Fruit fly (Drosophila melanogaster) whole organism, embryonic: ENCODE results near the gene trk.

Experiments used
- C15 ChIP-seq: fragments of 200-800 bp; sonication (Bioruptor generic); IDR thresholded peaks from 3 replicates; pipeline ENCODE4 v1.3.6; 2022; ENCODE audit warnings: missing biosample characterization, missing genetic modification characterization
- CG10267 ChIP-seq: fragments of 200-800 bp; sonication (Bioruptor generic); optimal IDR thresholded peaks from 2 replicates; lab custom pipeline; 2018; ENCODE audit warnings: missing biosample characterization, mild to moderate bottlenecking, missing genetic modification characterization, moderate library complexity
- CG10565 ChIP-seq: fragments of 200-800 bp; sonication (Bioruptor generic); optimal IDR thresholded peaks from 3 replicates; lab custom pipeline; 2016; ENCODE audit warnings: missing biosample characterization, mild to moderate bottlenecking, missing genetic modification characterization
- CG10654 ChIP-seq: fragments of 200-800 bp; sonication (Bioruptor generic); optimal IDR thresholded peaks from 2 replicates; lab custom pipeline; 2016; ENCODE audit warnings: missing biosample characterization, missing genetic modification characterization
- CG11504 ChIP-seq: fragments of 200-800 bp; sonication (Bioruptor generic); optimal IDR thresholded peaks from 3 replicates; lab custom pipeline; 2019; ENCODE audit warnings: missing biosample characterization, mild to moderate bottlenecking, missing genetic modification characterization, moderate library complexity
- CG11695 ChIP-seq: fragments of 200-800 bp; sonication (Bioruptor generic); IDR thresholded peaks from 3 replicates; pipeline ENCODE4 v1.3.6; 2022; ENCODE audit warnings: missing biosample characterization, missing genetic modification characterization
- CG11696 ChIP-seq: fragments of 200-800 bp; sonication (Bioruptor generic); IDR thresholded peaks from 2 replicates; pipeline ENCODE4 v1.3.6; 2022; ENCODE audit warnings: missing biosample characterization, missing genetic modification characterization
- CG11723 ChIP-seq: fragments of 200-800 bp; sonication (Bioruptor generic); optimal IDR thresholded peaks from 2 replicates; lab custom pipeline; 2017; ENCODE audit warnings: missing biosample characterization, mild to moderate bottlenecking, missing genetic modification characterization
- CG12104 ChIP-seq: fragments of 200-800 bp; sonication (Bioruptor generic); optimal IDR thresholded peaks from 3 replicates; lab custom pipeline; 2016; ENCODE audit warnings: missing biosample characterization, missing genetic modification characterization
- CG15479 ChIP-seq: fragments of 200-800 bp; sonication (Bioruptor generic); optimal IDR thresholded peaks from 3 replicates; lab custom pipeline; 2019; ENCODE audit warnings: missing biosample characterization, mild to moderate bottlenecking, missing genetic modification characterization, moderate library complexity
- CG1603 ChIP-seq: fragments of 200-800 bp; sonication (Bioruptor generic); optimal IDR thresholded peaks from 2 replicates; lab custom pipeline; 2019; ENCODE audit warnings: missing biosample characterization, mild to moderate bottlenecking, missing genetic modification characterization, moderate library complexity
- CG17361 ChIP-seq: fragments of 200-800 bp; sonication (Bioruptor generic); IDR thresholded peaks from 3 replicates; pipeline ENCODE4 v1.3.6; 2022; ENCODE audit warnings: missing biosample characterization, missing genetic modification characterization
- CG17612 ChIP-seq: fragments of 200-800 bp; sonication (Bioruptor generic); IDR thresholded peaks from 2 replicates; pipeline ENCODE4 v1.3.6; 2022; ENCODE audit warnings: missing biosample characterization, missing genetic modification characterization
- CG18011 ChIP-seq: fragments of 200-800 bp; sonication (Bioruptor generic); optimal IDR thresholded peaks from 2 replicates; lab custom pipeline; 2017; ENCODE audit warnings: missing biosample characterization, missing genetic modification characterization, mild to moderate bottlenecking, moderate library complexity, missing genotype
- CG2120 ChIP-seq: fragments of 200-800 bp; sonication (Bioruptor generic); optimal IDR thresholded peaks from 3 replicates; lab custom pipeline; 2016; ENCODE audit warnings: missing biosample characterization, missing genetic modification characterization
- CG30403 ChIP-seq: fragments of 200-800 bp; sonication (Bioruptor generic); optimal IDR thresholded peaks from 3 replicates; lab custom pipeline; 2016; ENCODE audit warnings: missing biosample characterization, missing genetic modification characterization
- CG31388 ChIP-seq: fragments of 200-800 bp; sonication (Bioruptor generic); optimal IDR thresholded peaks from 2 replicates; lab custom pipeline; 2016; ENCODE audit warnings: missing biosample characterization, missing genetic modification characterization
- CG31441 ChIP-seq: fragments of 200-800 bp; sonication (Bioruptor generic); IDR thresholded peaks from 2 replicates; pipeline ENCODE4 v1.3.6; 2022; ENCODE audit warnings: missing biosample characterization, missing genetic modification characterization
- CG4360 ChIP-seq: fragments of 200-800 bp; sonication (Bioruptor generic); IDR thresholded peaks from 2 replicates; pipeline ENCODE4 v1.3.6; 2022; ENCODE audit warnings: missing biosample characterization, missing genetic modification characterization
- CG4707 ChIP-seq: fragments of 200-800 bp; sonication (Bioruptor generic); optimal IDR thresholded peaks from 2 replicates; lab custom pipeline; 2018; ENCODE audit warnings: missing biosample characterization, mild to moderate bottlenecking, missing genetic modification characterization, moderate library complexity
- CG7928 ChIP-seq: fragments of 200-800 bp; sonication (Bioruptor generic); optimal IDR thresholded peaks from 2 replicates; lab custom pipeline; 2017; ENCODE audit warnings: missing biosample characterization, mild to moderate bottlenecking, missing genetic modification characterization
- CG8765 ChIP-seq: fragments of 200-800 bp; sonication (Bioruptor generic); IDR thresholded peaks from 2 replicates; pipeline ENCODE4 v1.3.6; 2022; ENCODE audit warnings: missing biosample characterization, missing genetic modification characterization
- Camta ChIP-seq: fragments of 200-800 bp; sonication (Bioruptor generic); optimal IDR thresholded peaks from 2 replicates; lab custom pipeline; 2016; ENCODE audit warnings: missing biosample characterization, missing genetic modification characterization
- Chrac-16 ChIP-seq: fragments of 200-800 bp; sonication (Bioruptor generic); optimal IDR thresholded peaks from 3 replicates; lab custom pipeline; 2016; ENCODE audit warnings: missing biosample characterization, missing genetic modification characterization
- HHEX ChIP-seq: fragments of 200-800 bp; sonication (Bioruptor generic); optimal IDR thresholded peaks from 3 replicates; lab custom pipeline; 2017; ENCODE audit warnings: missing biosample characterization, mild to moderate bottlenecking, missing genetic modification characterization, missing genetic modification reagents
- HLH4C ChIP-seq: fragments of 200-800 bp; sonication (Bioruptor generic); IDR thresholded peaks from 3 replicates; pipeline ENCODE4 v1.3.6; 2022; ENCODE audit warnings: missing biosample characterization, missing genetic modification characterization; ENCODE audit not compliant: partially characterized antibody
- HLHmδ ChIP-seq: fragments of 200-800 bp; sonication (Bioruptor generic); optimal IDR thresholded peaks from 2 replicates; lab custom pipeline; 2018; ENCODE audit warnings: missing biosample characterization, mild to moderate bottlenecking, missing genetic modification characterization, moderate library complexity
- NC2β ChIP-seq: fragments of 200-800 bp; sonication (Bioruptor generic); optimal IDR thresholded peaks from 2 replicates; lab custom pipeline; 2016; ENCODE audit warnings: missing biosample characterization, missing genetic modification characterization
- Nf-YC ChIP-seq: fragments of 200-800 bp; optimal IDR thresholded peaks from 3 replicates; lab custom pipeline; 2019; ENCODE audit warnings: missing biosample characterization, mild to moderate bottlenecking, missing genetic modification characterization, moderate library complexity
- Poxn ChIP-seq: fragments of 200-800 bp; sonication (Bioruptor generic); IDR thresholded peaks from 2 replicates; pipeline ENCODE4 v1.3.6; 2022; ENCODE audit warnings: missing biosample characterization, missing genetic modification characterization
- Stat92E ChIP-seq, 3 experiments: fragments of >200 bp in 2 of 3; fragments of 200-800 bp in 1 of 3; sonication (Bioruptor generic) in 1 of 3; optimal IDR thresholded peaks; 2 replicates each; lab custom pipeline; 2017 to 2019; ENCODE audit warnings: missing biosample characterization in 3 of 3, missing genetic modification characterization in 3 of 3, mild to moderate bottlenecking in 1 of 3, moderate library complexity in 1 of 3
- Tbp ChIP-seq: fragments of >200 bp; optimal IDR thresholded peaks from 2 replicates; lab custom pipeline; 2018; ENCODE audit warnings: missing biosample characterization, missing genetic modification characterization
- Xbp1 ChIP-seq: fragments of 200-800 bp; sonication (Bioruptor generic); optimal IDR thresholded peaks from 3 replicates; lab custom pipeline; 2016; ENCODE audit warnings: missing biosample characterization, mild to moderate bottlenecking, missing genetic modification characterization
- amos ChIP-seq: fragments of 200-800 bp; sonication (Bioruptor generic); IDR thresholded peaks from 2 replicates; pipeline ENCODE4 v1.3.6; 2022; ENCODE audit warnings: missing biosample characterization, missing genetic modification characterization; ENCODE audit not compliant: partially characterized antibody
- bsh ChIP-seq, 2 experiments: fragments of 200-800 bp; sonication (Bioruptor generic); optimal IDR thresholded peaks; 2 replicates each; lab custom pipeline; 2017 to 2018; ENCODE audit warnings: mild to moderate bottlenecking in 2 of 2, missing biosample characterization in 2 of 2, missing genetic modification characterization in 2 of 2, moderate library complexity in 1 of 2
- chif ChIP-seq, 2 experiments: fragments of 200-800 bp; sonication (Bioruptor generic); optimal IDR thresholded peaks; 3 replicates each; lab custom pipeline; 2016; ENCODE audit warnings: missing biosample characterization in 2 of 2, missing genetic modification characterization in 2 of 2
- chinmo ChIP-seq: fragments of 200-800 bp; sonication (Bioruptor generic); IDR thresholded peaks from 4 replicates; pipeline ENCODE4 v1.3.6; 2022; ENCODE audit warnings: missing biosample characterization, missing genetic modification characterization; ENCODE audit not compliant: partially characterized antibody
- da ChIP-seq: fragments of 200-800 bp; sonication (Bioruptor generic); optimal IDR thresholded peaks from 2 replicates; lab custom pipeline; 2016; ENCODE audit warnings: missing biosample characterization, missing genetic modification characterization
- fd3F ChIP-seq: fragments of 200-800 bp; sonication (Bioruptor generic); optimal IDR thresholded peaks from 2 replicates; lab custom pipeline; 2018; ENCODE audit warnings: missing biosample characterization, mild to moderate bottlenecking, missing genetic modification characterization, moderate library complexity
- fd64A ChIP-seq: fragments of 200-800 bp; sonication (Bioruptor generic); optimal IDR thresholded peaks from 3 replicates; lab custom pipeline; 2018; ENCODE audit warnings: missing biosample characterization, mild to moderate bottlenecking, missing genetic modification characterization
- gcm ChIP-seq: fragments of 200-800 bp; sonication (Bioruptor generic); optimal IDR thresholded peaks from 2 replicates; lab custom pipeline; 2019; ENCODE audit warnings: missing biosample characterization, mild to moderate bottlenecking, missing genetic modification characterization, moderate library complexity
- gsb-n ChIP-seq: fragments of 200-800 bp; sonication (Bioruptor generic); optimal IDR thresholded peaks from 3 replicates; lab custom pipeline; 2018; ENCODE audit warnings: missing biosample characterization, mild to moderate bottlenecking, missing genetic modification characterization
- kay ChIP-seq: fragments of 200-800 bp; sonication (Bioruptor generic); optimal IDR thresholded peaks from 2 replicates; lab custom pipeline; 2016; ENCODE audit warnings: missing biosample characterization, missing genetic modification characterization
- ranshi ChIP-seq: fragments of 200-800 bp; sonication (Bioruptor generic); IDR thresholded peaks from 2 replicates; pipeline ENCODE4 v1.3.6; 2022; ENCODE audit warnings: missing biosample characterization, missing genetic modification characterization
- shn ChIP-seq: fragments of 200-800 bp; sonication (Bioruptor generic); optimal IDR thresholded peaks from 3 replicates; lab custom pipeline; 2016; ENCODE audit warnings: missing biosample characterization, missing genetic modification characterization
- sisA ChIP-seq: fragments of 200-800 bp; sonication (Bioruptor generic); IDR thresholded peaks from 2 replicates; pipeline ENCODE4 v1.3.6; 2022; ENCODE audit warnings: missing biosample characterization, missing genetic modification characterization
- ssp ChIP-seq: fragments of 200-800 bp; sonication (Bioruptor generic); IDR thresholded peaks from 2 replicates; pipeline ENCODE4 v1.3.6; 2022; ENCODE audit warnings: missing biosample characterization, missing genetic modification characterization
- tio ChIP-seq: fragments of 200-800 bp; sonication (Bioruptor generic); optimal IDR thresholded peaks from 2 replicates; lab custom pipeline; 2017; ENCODE audit warnings: missing biosample characterization, missing genetic modification characterization, inconsistent platforms
- tna ChIP-seq: fragments of 200-800 bp; sonication (Bioruptor generic); IDR thresholded peaks from 2 replicates; pipeline ENCODE4 v1.3.6; 2022; ENCODE audit warnings: missing biosample characterization, missing genetic modification characterization; ENCODE audit not compliant: partially characterized antibody
- yki ChIP-seq: fragments of >200 bp; optimal IDR thresholded peaks from 3 replicates; lab custom pipeline; 2018
- zen ChIP-seq: fragments of 200-800 bp; sonication (Bioruptor generic); optimal IDR thresholded peaks from 3 replicates; lab custom pipeline; 2018; ENCODE audit warnings: missing biosample characterization, mild to moderate bottlenecking, missing genetic modification characterization, moderate library complexity

The trk gene

DNA sequence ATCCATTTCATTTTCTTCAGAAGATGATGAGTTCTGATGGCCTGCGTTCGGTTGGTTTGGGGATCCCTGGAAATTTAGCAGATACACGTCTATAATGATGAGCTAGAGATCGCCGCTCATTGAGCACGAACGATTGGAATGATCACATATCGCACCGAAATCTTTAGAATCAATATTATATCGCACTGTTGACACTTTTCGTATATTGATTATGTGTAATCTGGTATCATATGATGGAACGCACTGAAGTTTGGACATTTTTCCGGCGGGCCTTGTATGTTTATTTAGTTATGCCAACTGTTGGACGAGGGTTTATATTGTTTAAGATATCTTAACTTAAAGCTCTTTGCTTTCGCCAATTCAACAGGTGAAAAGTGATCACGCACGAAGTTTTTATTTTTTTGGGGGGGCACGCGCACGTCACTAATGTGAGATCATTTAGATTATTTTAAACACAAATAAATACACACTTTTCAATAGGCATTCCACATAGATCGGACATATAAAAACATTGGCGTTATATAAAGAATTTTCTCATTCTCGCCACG is 49.0 kb upstream of the trk start (continued):
- TF ChIP-seq HHEX (GFP tag; lab: Kevin White, UChicago): no peak
- no peak for TF ChIP-seq Camta (GFP tag; lab: Kevin White, UChicago)
- no peak for TF ChIP-seq NC2β (GFP tag; lab: Kevin White, UChicago)
- no peak for TF ChIP-seq CG17612 (GFP tag; lab: Robert Waterston, UW)
- no peak for TF ChIP-seq Chrac-16 (GFP tag; lab: Kevin White, UChicago)
- TF ChIP-seq CG4360 (GFP tag; lab: Robert Waterston, UW): no peak
- no peak for TF ChIP-seq gcm (GFP tag; lab: Kevin White, UChicago)
- TF ChIP-seq CG1603: peak; percentile 2
- TF ChIP-seq CG11695 (GFP tag; lab: Robert Waterston, UW): 0 out of 3 replicates have a peak, but pooled peaks have one; percentile 15
- TF ChIP-seq CG11696 (GFP tag; lab: Robert Waterston, UW): no peak
- no peak for TF ChIP-seq chif (GFP tag; optimal IDR thresholded peaks at IDR 0.05; lab: Kevin White, UChicago)
- no peak for TF ChIP-seq ranshi
- TF ChIP-seq zen: no peak
- TF ChIP-seq sisA: no peak
- TF ChIP-seq HLHmδ (GFP tag; lab: Kevin White, UChicago): no peak
- peak; percentile 50 for TF ChIP-seq CG7928 (GFP tag; lab: Kevin White, UChicago)
- no peak for TF ChIP-seq CG30403 (GFP tag; lab: Kevin White, UChicago)
- TF ChIP-seq gsb-n: no peak
- TF ChIP-seq da (GFP tag; lab: Kevin White, UChicago): no peak
- peak; percentile 2 for TF ChIP-seq Nf-YC (tag; lab: Kevin White, UChicago)
- TF ChIP-seq CG10654 (GFP tag; lab: Kevin White, UChicago): no peak
- peak; percentile 8 for TF ChIP-seq CG18011 (GFP tag; lab: Kevin White, UChicago)
- TF ChIP-seq yki (lab: Kevin White, UChicago): no peak
- TF ChIP-seq tna (GFP tag; lab: Robert Waterston, UW): peak; percentile 57
- no peak for TF ChIP-seq Xbp1 (GFP tag; lab: Kevin White, UChicago)
- peak; percentile 63; the same call in 2 of the 3 replicates for TF ChIP-seq HLH4C (GFP tag; lab: Robert Waterston, UW)
- TF ChIP-seq kay: no peak
- TF ChIP-seq Poxn (GFP tag; lab: Robert Waterston, UW): no peak
- peak; percentile 60; the same call in 1 of the 2 replicates for TF ChIP-seq amos
- TF ChIP-seq fd3F (GFP tag; lab: Kevin White, UChicago): no peak
- TF ChIP-seq CG10565: no peak
- no peak for TF ChIP-seq CG2120
- no peak for TF ChIP-seq Tbp
- TF ChIP-seq CG17361 (GFP tag; lab: Robert Waterston, UW): peak; percentile 43; the same call in 1 of the 3 replicates
- no peak for TF ChIP-seq CG12104 (GFP tag; lab: Kevin White, UChicago)
- no peak for TF ChIP-seq Stat92E (GFP tag; optimal IDR thresholded peaks at IDR 0.05; lab: Kevin White, UChicago)
- TF ChIP-seq CG31388: no peak
- TF ChIP-seq tio (GFP tag; lab: Kevin White, UChicago): no peak
- no peak for TF ChIP-seq CG11504 (tag; lab: Kevin White, UChicago)
- no peak for TF ChIP-seq C15 (GFP tag; lab: Robert Waterston, UW)
- no peak for TF ChIP-seq CG4707 (GFP tag; lab: Kevin White, UChicago)
- no peak for TF ChIP-seq bsh (GFP tag; optimal IDR thresholded peaks at IDR 0.05; lab: Kevin White, UChicago)
- TF ChIP-seq CG10267: no peak
- no peak for TF ChIP-seq ssp
- no peak for TF ChIP-seq CG15479
- peak; percentile 7 for TF ChIP-seq CG11723 (GFP tag; lab: Kevin White, UChicago)
- no peak for TF ChIP-seq fd64A
- no peak for TF ChIP-seq shn (GFP tag; lab: Kevin White, UChicago)
- TF ChIP-seq CG8765 (GFP tag; lab: Robert Waterston, UW): no peak
- TF ChIP-seq CG31441: no peak
- no peak for TF ChIP-seq chinmo (GFP tag; lab: Robert Waterston, UW)
